Worm (Caenorhabditis elegans) whole organism, L4 larva: ENCODE data around the gene ZK105.5.

Source experiments
- D1046.2 ChIP-seq: fragments of 200-800 bp; sonication (Bioruptor generic); IDR thresholded peaks from 2 replicates; pipeline ENCODE4 v1.3.6; 2022; ENCODE audit warnings: missing genetic modification characterization, missing compliant biosample characterization
- F10B5.3 ChIP-seq: sonication (generic microtip); optimal IDR thresholded peaks from 2 replicates; lab custom pipeline; 2016; ENCODE audit warnings: mild to moderate bottlenecking, missing genetic modification characterization, missing compliant biosample characterization
- F26F4.8 ChIP-seq: fragments of 200-800 bp; sonication (Bioruptor generic); conservative IDR thresholded peaks from 2 replicates; pipeline ENCODE4 v1.3.6; 2022; ENCODE audit warnings: missing genetic modification characterization, missing compliant biosample characterization
- R02D3.7 ChIP-seq: fragments of 150-350 bp; sonication (generic microtip); optimal IDR thresholded peaks from 3 replicates; lab custom pipeline; 2014; ENCODE audit warnings: missing biosample characterization, missing genetic modification characterization
- T20F7.1 ChIP-seq: fragments of 200-800 bp; sonication (Bioruptor generic); optimal IDR thresholded peaks from 2 replicates; lab custom pipeline; 2018; ENCODE audit warnings: mild to moderate bottlenecking, missing genetic modification characterization, missing compliant biosample characterization
- T26A8.4 ChIP-seq: fragments of 200-800 bp; sonication (Bioruptor generic); IDR thresholded peaks from 2 replicates; pipeline ENCODE4 v1.3.6; 2022; ENCODE audit warnings: missing genetic modification characterization, missing compliant biosample characterization
- Y5F2A.4 ChIP-seq: fragments of 200-800 bp; sonication (Bioruptor generic); optimal IDR thresholded peaks from 2 replicates; lab custom pipeline; 2018; ENCODE audit warnings: mild to moderate bottlenecking, missing genetic modification characterization, missing compliant biosample characterization
- Y75B8A.6 ChIP-seq: fragments of 200-800 bp; sonication (Bioruptor generic); IDR thresholded peaks from 2 replicates; pipeline ENCODE4 v1.3.6; 2022; ENCODE audit warnings: missing genetic modification reagents, missing genetic modification characterization, missing compliant biosample characterization
- aha-1 ChIP-seq: fragments of 150-350 bp; peaks from one replicate; lab custom pipeline; 2014; ENCODE audit warnings: missing biosample characterization, missing genetic modification characterization
- aly-2 ChIP-seq: sonication (generic microtip); optimal IDR thresholded peaks from 2 replicates; lab custom pipeline; 2018; ENCODE audit warnings: missing biosample characterization, missing genetic modification characterization
- attf-4 ChIP-seq: sonication (generic microtip); optimal IDR thresholded peaks from 3 replicates; lab custom pipeline; 2017; ENCODE audit warnings: missing biosample characterization, missing genetic modification characterization
- ceh-20 ChIP-seq: fragments of 200-800 bp; sonication (Bioruptor generic); IDR thresholded peaks from 2 replicates; pipeline ENCODE4 v1.3.6; 2022; ENCODE audit warnings: missing genetic modification reagents, missing genetic modification characterization, missing compliant biosample characterization
- ceh-44 ChIP-seq: fragments of 200-800 bp; sonication (Bioruptor generic); IDR thresholded peaks from 2 replicates; pipeline ENCODE4 v1.3.6; 2022; ENCODE audit warnings: missing genetic modification reagents, missing genetic modification characterization, missing compliant biosample characterization
- ceh-82 ChIP-seq: sonication (generic microtip); optimal IDR thresholded peaks from 2 replicates; lab custom pipeline; 2017; ENCODE audit warnings: missing biosample characterization, missing genetic modification characterization
- ces-1 ChIP-seq: fragments of 150-350 bp; sonication (generic microtip); optimal IDR thresholded peaks from 4 replicates; lab custom pipeline; 2014; ENCODE audit warnings: missing biosample characterization, missing genetic modification reagents, missing genetic modification characterization
- daf-12 ChIP-seq: fragments of 150-350 bp; optimal IDR thresholded peaks from 2 replicates; lab custom pipeline; 2014; ENCODE audit warnings: missing biosample characterization, missing genetic modification reagents, missing genetic modification characterization
- daf-19 ChIP-seq: fragments of 200-800 bp; sonication (Bioruptor generic); conservative IDR thresholded peaks from 2 replicates; pipeline ENCODE4 v1.3.6; 2022; ENCODE audit warnings: missing genetic modification characterization, missing compliant biosample characterization
- dmd-8 ChIP-seq: fragments of 200-800 bp; sonication (Bioruptor generic); IDR thresholded peaks from 2 replicates; pipeline ENCODE4 v1.3.6; 2022; ENCODE audit warnings: missing genetic modification characterization, missing compliant biosample characterization
- dmd-9 ChIP-seq: fragments of 200-800 bp; sonication (Bioruptor generic); IDR thresholded peaks from 2 replicates; pipeline ENCODE4 v1.3.6; 2022; ENCODE audit warnings: missing genetic modification reagents, missing genetic modification characterization, missing compliant biosample characterization
- dpl-1 ChIP-seq: fragments of 150-350 bp; optimal IDR thresholded peaks from 2 replicates; lab custom pipeline; 2014; ENCODE audit warnings: missing biosample characterization, missing genetic modification reagents, missing genetic modification characterization
- egl-27 ChIP-seq: sonication (generic microtip); optimal IDR thresholded peaks from 3 replicates; lab custom pipeline; 2017; ENCODE audit warnings: missing biosample characterization, missing genetic modification reagents, missing genetic modification characterization
- egl-43 ChIP-seq: fragments of 200-800 bp; sonication (Bioruptor generic); IDR thresholded peaks from 2 replicates; pipeline ENCODE4 v1.3.6; 2022; ENCODE audit warnings: missing genetic modification reagents, missing genetic modification characterization, missing compliant biosample characterization
- fos-1 ChIP-seq: fragments of 150-350 bp; optimal IDR thresholded peaks from 2 replicates; lab custom pipeline; 2014; ENCODE audit warnings: missing biosample characterization, missing genetic modification characterization
- gei-8 ChIP-seq: fragments of 200-800 bp; sonication (Bioruptor generic); optimal IDR thresholded peaks from 2 replicates; lab custom pipeline; 2018; ENCODE audit warnings: mild to moderate bottlenecking, missing genetic modification characterization, missing compliant biosample characterization
- lim-7 ChIP-seq: fragments of 200-800 bp; sonication (Bioruptor generic); IDR thresholded peaks from 2 replicates; pipeline ENCODE4 v1.3.6; 2022; ENCODE audit warnings: missing genetic modification characterization, missing compliant biosample characterization
- lin-13 ChIP-seq: fragments of 150-350 bp; optimal IDR thresholded peaks from 2 replicates; lab custom pipeline; 2014; ENCODE audit warnings: missing biosample characterization, missing genetic modification reagents, missing genetic modification characterization
- lin-38 ChIP-seq: fragments of 200-800 bp; sonication (Bioruptor generic); IDR thresholded peaks from 2 replicates; pipeline ENCODE4 v1.3.6; 2022; ENCODE audit warnings: missing genetic modification reagents, missing genetic modification characterization, missing compliant biosample characterization
- lin-39 ChIP-seq: fragments of 150-350 bp; optimal IDR thresholded peaks from 2 replicates; lab custom pipeline; 2014; ENCODE audit warnings: missing biosample characterization, missing genetic modification reagents, missing genetic modification characterization
- madf-5 ChIP-seq, 2 experiments: fragments of 200-800 bp; sonication (Bioruptor generic); IDR thresholded peaks; 2 replicates each; pipeline ENCODE4 v1.3.6; 2022; ENCODE audit warnings: missing compliant biosample characterization in 2 of 2, missing genetic modification characterization in 2 of 2
- madf-9 ChIP-seq: fragments of 200-800 bp; sonication (Bioruptor generic); conservative IDR thresholded peaks from 2 replicates; pipeline ENCODE4 v1.3.6; 2022; ENCODE audit warnings: missing genetic modification reagents, missing genetic modification characterization, missing compliant biosample characterization
- mdl-1 ChIP-seq, 2 experiments: fragments of 150-350 bp in 1 of 2; sonication (generic microtip) in 1 of 2; optimal IDR thresholded peaks; 2 replicates each; lab custom pipeline; 2014 to 2017; ENCODE audit warnings: missing biosample characterization in 2 of 2, missing genetic modification characterization in 2 of 2
- mdt-29 ChIP-seq: fragments of 200-800 bp; sonication (Bioruptor generic); IDR thresholded peaks from 2 replicates; pipeline ENCODE4 v1.3.6; 2022; ENCODE audit warnings: missing genetic modification reagents, missing genetic modification characterization, missing compliant biosample characterization
- mes-2 ChIP-seq: sonication (generic microtip); optimal IDR thresholded peaks from 2 replicates; lab custom pipeline; 2016; ENCODE audit warnings: missing genotype, mild to moderate bottlenecking, missing genetic modification characterization, missing compliant biosample characterization; ENCODE audit not compliant: poor library complexity, severe bottlenecking
- mxl-3 ChIP-seq: fragments of 200-800 bp; sonication (Bioruptor generic); optimal IDR thresholded peaks from 2 replicates; lab custom pipeline; 2018; ENCODE audit warnings: mild to moderate bottlenecking, missing genetic modification characterization, missing compliant biosample characterization
- nhr-10 ChIP-seq: fragments of 150-350 bp; optimal IDR thresholded peaks from 2 replicates; lab custom pipeline; 2014; ENCODE audit warnings: missing biosample characterization, missing genetic modification characterization
- nhr-111 ChIP-seq: fragments of 200-800 bp; sonication (Bioruptor generic); optimal IDR thresholded peaks from 2 replicates; lab custom pipeline; 2018; ENCODE audit warnings: mild to moderate bottlenecking, missing genetic modification characterization, missing compliant biosample characterization
- nhr-28 ChIP-seq: fragments of 150-350 bp; optimal IDR thresholded peaks from 2 replicates; lab custom pipeline; 2014; ENCODE audit warnings: missing biosample characterization, missing genetic modification characterization
- nhr-41 ChIP-seq: fragments of 200-800 bp; sonication (Bioruptor generic); IDR thresholded peaks from 2 replicates; pipeline ENCODE4 v1.3.6; 2022; ENCODE audit warnings: missing genetic modification reagents, missing genetic modification characterization, missing compliant biosample characterization
- nhr-42 ChIP-seq: fragments of 200-800 bp; sonication (Bioruptor generic); IDR thresholded peaks from 2 replicates; pipeline ENCODE4 v1.3.6; 2022; ENCODE audit warnings: missing genetic modification characterization, missing compliant biosample characterization
- nhr-76 ChIP-seq: fragments of 150-350 bp; optimal IDR thresholded peaks from 2 replicates; lab custom pipeline; 2014; ENCODE audit warnings: missing biosample characterization, missing genetic modification characterization
- nhr-77 ChIP-seq: fragments of 150-350 bp; optimal IDR thresholded peaks from 2 replicates; lab custom pipeline; 2014; ENCODE audit warnings: missing biosample characterization, missing genetic modification characterization
- pha-4 ChIP-seq, 2 experiments: fragments of 150-350 bp in 1 of 2; fragments of 200-800 bp in 1 of 2; sonication (Bioruptor generic) in 1 of 2; IDR thresholded peaks in 1 of 2; optimal IDR thresholded peaks in 1 of 2; 2 replicates each; pipeline versions ENCODE4 v1.3.6 to Lab custom; 2014 to 2022; ENCODE audit warnings: missing genetic modification characterization in 2 of 2, missing genetic modification reagents in 2 of 2, missing biosample characterization in 1 of 2, missing compliant biosample characterization in 1 of 2
- skn-1 ChIP-seq: fragments of 150-350 bp; optimal IDR thresholded peaks from 2 replicates; lab custom pipeline; 2014; ENCODE audit warnings: missing biosample characterization, missing genetic modification characterization
- snpc-1.2 ChIP-seq: fragments of 200-800 bp; sonication (Bioruptor generic); IDR thresholded peaks from 2 replicates; pipeline ENCODE4 v1.3.6; 2022; ENCODE audit warnings: missing genetic modification reagents, missing genetic modification characterization, missing compliant biosample characterization
- snpc-4 ChIP-seq: fragments of 150-350 bp; optimal IDR thresholded peaks from 2 replicates; lab custom pipeline; 2014; ENCODE audit warnings: missing biosample characterization, missing genetic modification characterization
- spr-1 ChIP-seq: sonication (generic microtip); optimal IDR thresholded peaks from 2 replicates; lab custom pipeline; 2016; ENCODE audit warnings: mild to moderate bottlenecking, missing genetic modification characterization, missing compliant biosample characterization
- tag-97 ChIP-seq: fragments of 200-800 bp; sonication (Bioruptor generic); IDR thresholded peaks from 2 replicates; pipeline ENCODE4 v1.3.6; 2022; ENCODE audit warnings: missing genetic modification characterization, missing compliant biosample characterization
- tra-1 ChIP-seq: fragments of 200-800 bp; sonication (Bioruptor generic); IDR thresholded peaks from 2 replicates; pipeline ENCODE4 v1.3.6; 2022; ENCODE audit warnings: missing genetic modification reagents, missing genetic modification characterization, missing compliant biosample characterization
- unc-39 ChIP-seq: sonication (generic microtip); optimal IDR thresholded peaks from 2 replicates; lab custom pipeline; 2017; ENCODE audit warnings: missing biosample characterization, missing genetic modification characterization
- zag-1 ChIP-seq: fragments of 150-350 bp; optimal IDR thresholded peaks from 2 replicates; lab custom pipeline; 2014; ENCODE audit warnings: missing biosample characterization, missing genetic modification characterization
- zip-2 ChIP-seq: fragments of 150-350 bp; optimal IDR thresholded peaks from 2 replicates; lab custom pipeline; 2014; ENCODE audit warnings: missing biosample characterization, missing genetic modification characterization
- ztf-7 ChIP-seq: fragments of 150-350 bp; optimal IDR thresholded peaks from 2 replicates; lab custom pipeline; 2014; ENCODE audit warnings: missing biosample characterization, missing genetic modification characterization

Gene ZK105.5

DNA sequence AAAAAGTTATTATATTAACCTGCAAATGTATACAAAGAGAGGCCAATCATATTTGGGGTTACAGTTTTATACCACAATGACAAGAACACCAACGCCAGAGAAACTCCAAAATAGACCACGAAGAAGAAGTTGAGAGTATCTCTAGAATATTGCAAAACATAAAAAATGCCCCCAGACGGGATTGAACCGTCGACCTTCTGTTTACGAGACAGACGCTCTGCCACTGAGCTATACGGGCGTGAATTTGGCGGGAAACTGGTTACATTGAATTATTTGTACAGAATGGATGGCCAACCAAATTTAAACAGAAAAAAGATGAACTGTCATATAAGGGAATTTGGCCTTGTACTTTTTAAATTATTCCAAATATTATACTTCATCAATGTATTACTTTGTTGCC, 13.0 kb upstream of the ZK105.5 start (continued):
- TF ChIP-seq ceh-44 (GFP tag; lab: Robert Waterston, UW) = 0 out of 2 replicates have a peak, but pooled peaks have one; percentile 6
- peak; percentile 77 for TF ChIP-seq T26A8.4 (GFP tag; lab: Robert Waterston, UW)
- no peak for TF ChIP-seq mdt-29 (GFP tag; lab: Robert Waterston, UW)
- no peak for TF ChIP-seq daf-19 (GFP tag; lab: Robert Waterston, UW)
- no peak for TF ChIP-seq F10B5.3
- peak; percentile 61; the same call in 1 of the 2 replicates for TF ChIP-seq dmd-9 (GFP tag; lab: Robert Waterston, UW)
- TF ChIP-seq nhr-10 (tag; lab: Kevin White, UChicago) = no peak
- TF ChIP-seq R02D3.7 = no peak
- TF ChIP-seq madf-5 (GFP tag; IDR thresholded peaks at IDR 0.05; lab: Robert Waterston, UW) = no peak
- peak; percentile 7 for TF ChIP-seq nhr-28 (tag; lab: Kevin White, UChicago)
- no peak for TF ChIP-seq fos-1
- no peak for TF ChIP-seq mxl-3 (GFP tag; lab: Kevin White, UChicago)
- TF ChIP-seq tag-97 (GFP tag; lab: Robert Waterston, UW) = no peak
- TF ChIP-seq lin-13 (GFP tag; lab: Kevin White, UChicago) = no peak
- TF ChIP-seq spr-1 = no peak
- no peak for TF ChIP-seq nhr-76 (tag; lab: Kevin White, UChicago)
- TF ChIP-seq lin-39 = no peak
- TF ChIP-seq D1046.2 (GFP tag; lab: Robert Waterston, UW) = no peak
- TF ChIP-seq attf-4 = no peak
- no peak for TF ChIP-seq unc-39 (tag; lab: Kevin White, UChicago)
- TF ChIP-seq zip-2 (tag; lab: Kevin White, UChicago) = no peak
- no peak for TF ChIP-seq ces-1
- TF ChIP-seq egl-43 = peak; percentile 60; the same call in 1 of the 2 replicates
- no peak for TF ChIP-seq lim-7 (GFP tag; lab: Robert Waterston, UW)
- TF ChIP-seq madf-9 (GFP tag; lab: Robert Waterston, UW) = no peak
- TF ChIP-seq F26F4.8 (GFP tag; lab: Robert Waterston, UW) = 0 out of 2 replicates have a peak, but pooled peaks have one; percentile 24
- peak; percentile 67 for TF ChIP-seq mes-2
- TF ChIP-seq dmd-8 (GFP tag; lab: Robert Waterston, UW) = 0 out of 2 replicates have a peak, but pooled peaks have one; percentile 10
- peak; percentile 26; the same call in 1 of the 2 replicates for TF ChIP-seq lin-38 (GFP tag; lab: Robert Waterston, UW)
- TF ChIP-seq skn-1 (tag; lab: Kevin White, UChicago) = no peak
- no peak for TF ChIP-seq tra-1
- peak; percentile 38 for TF ChIP-seq dpl-1 (GFP tag; lab: Kevin White, UChicago)
- TF ChIP-seq egl-27 (tag; lab: Kevin White, UChicago) = no peak
- no peak for TF ChIP-seq zag-1 (tag; lab: Kevin White, UChicago)
- TF ChIP-seq aly-2 (tag; lab: Kevin White, UChicago) = no peak
- TF ChIP-seq daf-12 (tag; lab: Kevin White, UChicago) = no peak
- peak; percentile 25; the same call in 1 of the 2 replicates for TF ChIP-seq pha-4 (GFP tag; IDR thresholded peaks at IDR 0.05; lab: Robert Waterston, UW)
- no peak for TF ChIP-seq pha-4 (tag; optimal IDR thresholded peaks at IDR 0.05; lab: Kevin White, UChicago)
- TF ChIP-seq mdl-1 (tag; optimal IDR thresholded peaks at IDR 0.05; lab: Kevin White, UChicago) = no peak
- no peak for TF ChIP-seq nhr-111 (GFP tag; lab: Kevin White, UChicago)
- TF ChIP-seq nhr-41 = no peak
- peak; percentile 6 for TF ChIP-seq T20F7.1 (GFP tag; lab: Kevin White, UChicago)
- TF ChIP-seq nhr-77 (tag; lab: Kevin White, UChicago) = no peak
- TF ChIP-seq ztf-7 (tag; lab: Kevin White, UChicago) = peak; percentile 35
- no peak for TF ChIP-seq Y75B8A.6
- peak; percentile 52; the same call in 1 of the 2 replicates for TF ChIP-seq snpc-1.2 (GFP tag; lab: Robert Waterston, UW)
- peak; percentile 24 for TF ChIP-seq gei-8 (GFP tag; lab: Kevin White, UChicago)
- TF ChIP-seq aha-1 = no peak
- TF ChIP-seq Y5F2A.4 (GFP tag; lab: Kevin White, UChicago) = peak; percentile 52
- TF ChIP-seq snpc-4 (tag; lab: Kevin White, UChicago) = no peak
- TF ChIP-seq ceh-82 = no peak
- no peak for TF ChIP-seq ceh-20 (GFP tag; lab: Robert Waterston, UW)
- TF ChIP-seq nhr-42 (GFP tag; lab: Robert Waterston, UW) = no peak
